Fruit fly (Drosophila melanogaster): ENCODE results near the gene SPARC.

The SPARC gene

dm6 chr3R:26866577-26867456 lies 5.0 kb downstream of the SPARC start, which contains the start of the genes ball and His2Av (continued):
- TF ChIP-seq HLH106 (tag; optimal IDR thresholded peaks at IDR 0.05) (peak; percentile 72), CrebA (GFP tag; optimal IDR thresholded peaks at IDR 0.05; ENCODE audit: borderline replicate concordance) (no peak), h (GFP tag; optimal IDR thresholded peaks at IDR 0.05) (peak; percentile 82), dl (GFP tag; optimal IDR thresholded peaks at IDR 0.05; ENCODE audit: insufficient read depth in 1 of 2, partially characterized antibody in 2 of 2) (no peak), woc (GFP tag; optimal IDR thresholded peaks at IDR 0.05) (peak; percentile 47), Hr78 (GFP tag; optimal IDR thresholded peaks at IDR 0.05) (no peak), Hnf4 (GFP tag; optimal IDR thresholded peaks at IDR 0.05) (peak; percentile 86), jim (GFP tag; optimal IDR thresholded peaks at IDR 0.05) (no peak), br (GFP tag; optimal IDR thresholded peaks at IDR 0.05) (peak; percentile 86)

DNA sequence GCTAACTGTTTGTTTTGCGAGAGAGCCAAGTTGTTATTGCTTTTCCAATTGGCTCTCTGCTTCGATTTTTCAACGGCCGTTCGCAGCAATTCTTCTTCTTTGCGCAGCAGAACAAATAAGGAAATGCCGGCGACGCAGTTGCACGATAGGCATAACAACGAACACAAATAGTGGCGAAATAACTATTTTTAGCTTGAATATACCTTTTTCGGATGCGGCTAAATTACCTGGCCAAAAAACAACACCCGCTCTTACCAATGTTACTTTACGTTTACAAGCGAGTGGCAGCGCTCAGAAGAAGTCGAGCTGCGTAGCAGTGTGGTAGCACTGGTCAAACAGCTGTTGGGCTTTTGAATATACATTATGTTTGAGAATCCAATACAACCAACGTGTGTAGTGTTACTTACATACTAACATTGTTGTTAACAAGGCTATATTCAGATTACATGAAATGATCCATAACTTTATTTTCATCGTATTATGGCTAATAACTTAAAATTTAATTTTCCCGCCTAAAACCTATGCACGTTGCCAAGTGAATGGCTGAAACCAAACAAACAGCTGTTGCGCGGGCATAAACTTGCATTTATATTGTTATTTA lies 8.8 kb downstream of the SPARC start, which contains the start of the genes Lerp and IntS12:
Gene Lerp (minus strand): TSS at position 283 of the 601 bp plus-strand sequence.
Gene IntS12 (plus strand): TSS at position 529 of the 601 bp plus-strand sequence.
- no peak for TF ChIP-seq Rel (GFP tag; optimal IDR thresholded peaks at IDR 0.05)
- no peak for TF ChIP-seq Rel (tag; optimal IDR thresholded peaks at IDR 0.05)
- peak; percentile 18 for TF ChIP-seq Myc (optimal IDR thresholded peaks at IDR 0.05)
- TF ChIP-seq fru (GFP tag; optimal IDR thresholded peaks at IDR 0.05), result peak; percentile 90

dm6 chr3R:26862213-26862612 lies 9.6 kb downstream of the SPARC start:
- no peak for TF ChIP-seq Hr83 (GFP tag; optimal IDR thresholded peaks at IDR 0.05; ENCODE audit: poor library complexity, severe bottlenecking)
- no peak for TF ChIP-seq Rel (GFP tag; optimal IDR thresholded peaks at IDR 0.05)
- peak; percentile 3 for TF ChIP-seq Rel (tag; optimal IDR thresholded peaks at IDR 0.05)
- peak; percentile 11 for TF ChIP-seq Sp1 (GFP tag; optimal IDR thresholded peaks at IDR 0.05)
- TF ChIP-seq Abd-B (GFP tag; optimal IDR thresholded peaks at IDR 0.05), result no peak
- no peak for TF ChIP-seq ey (GFP tag; optimal IDR thresholded peaks at IDR 0.05)
- TF ChIP-seq Hr78 (GFP tag; optimal IDR thresholded peaks at IDR 0.05), result no peak
- TF ChIP-seq CG9705 (GFP tag; optimal IDR thresholded peaks at IDR 0.05), result no peak
- peak; percentile 40 for TF ChIP-seq h (GFP tag; optimal IDR thresholded peaks at IDR 0.05)
- no peak for TF ChIP-seq Hnf4 (GFP tag; optimal IDR thresholded peaks at IDR 0.05)
- TF ChIP-seq sv (GFP tag; optimal IDR thresholded peaks at IDR 0.05), result no peak
- TF ChIP-seq Mio (GFP tag; optimal IDR thresholded peaks at IDR 0.05), result no peak
- TF ChIP-seq OdsH (GFP tag; optimal IDR thresholded peaks at IDR 0.05), result no peak
- no peak for TF ChIP-seq pan (optimal IDR thresholded peaks at IDR 0.05)
- TF ChIP-seq Jra (GFP tag; optimal IDR thresholded peaks at IDR 0.05), result no peak
- TF ChIP-seq Dif (GFP tag; optimal IDR thresholded peaks at IDR 0.05; ENCODE audit: partially characterized antibody), result peak; percentile 27
- TF ChIP-seq Myc (optimal IDR thresholded peaks at IDR 0.05), result no peak
- TF ChIP-seq dmrt93B (GFP tag; optimal IDR thresholded peaks at IDR 0.05), result no peak
- no peak for TF ChIP-seq rgr (GFP tag; optimal IDR thresholded peaks at IDR 0.05)
- no peak for TF ChIP-seq fru (GFP tag; optimal IDR thresholded peaks at IDR 0.05)
- no peak for TF ChIP-seq CrebA (GFP tag; optimal IDR thresholded peaks at IDR 0.05; ENCODE audit: borderline replicate concordance)
- no peak for TF ChIP-seq jim (GFP tag; optimal IDR thresholded peaks at IDR 0.05)
- TF ChIP-seq lola (GFP tag; optimal IDR thresholded peaks at IDR 0.05), result no peak
- no peak for TF ChIP-seq tai (GFP tag; optimal IDR thresholded peaks at IDR 0.05)
- no peak for TF ChIP-seq dl (GFP tag; optimal IDR thresholded peaks at IDR 0.05; ENCODE audit: insufficient read depth in 1 of 2, partially characterized antibody in 2 of 2)
- TF ChIP-seq sage (GFP tag; optimal IDR thresholded peaks at IDR 0.05), result no peak
- TF ChIP-seq GATAd (GFP tag; optimal IDR thresholded peaks at IDR 0.05), result no peak
- no peak for TF ChIP-seq Vsx2 (GFP tag; optimal IDR thresholded peaks at IDR 0.05; ENCODE audit: partially characterized antibody)
- no peak for TF ChIP-seq usp (GFP tag; optimal IDR thresholded peaks at IDR 0.05)

dm6 chr3R:26859228-26859627 lies 12.6 kb downstream of the SPARC start:
- no peak for TF ChIP-seq sv (GFP tag; optimal IDR thresholded peaks at IDR 0.05)
- no peak for TF ChIP-seq dl (GFP tag; optimal IDR thresholded peaks at IDR 0.05; ENCODE audit: insufficient read depth in 1 of 2, partially characterized antibody in 2 of 2)
- TF ChIP-seq Sp1 (GFP tag; optimal IDR thresholded peaks at IDR 0.05), result peak; percentile 70
- no peak for TF ChIP-seq Abd-B (GFP tag; optimal IDR thresholded peaks at IDR 0.05)
- no peak for TF ChIP-seq CrebA (GFP tag; optimal IDR thresholded peaks at IDR 0.05; ENCODE audit: borderline replicate concordance)
- TF ChIP-seq tai (GFP tag; optimal IDR thresholded peaks at IDR 0.05), result no peak
- TF ChIP-seq CG32264 (GFP tag; optimal IDR thresholded peaks at IDR 0.05), result no peak
- TF ChIP-seq N (GFP tag; optimal IDR thresholded peaks at IDR 0.05), result no peak
- TF ChIP-seq fru (GFP tag; optimal IDR thresholded peaks at IDR 0.05), result peak; percentile 84
- no peak for TF ChIP-seq lola (GFP tag; optimal IDR thresholded peaks at IDR 0.05)
- no peak for TF ChIP-seq Dfd (GFP tag; optimal IDR thresholded peaks at IDR 0.05)
- peak in 1 of 2 experiments; percentile 68 for TF ChIP-seq foxo (GFP tag; optimal IDR thresholded peaks at IDR 0.05)
- TF ChIP-seq Hnf4 (GFP tag; optimal IDR thresholded peaks at IDR 0.05), result peak; percentile 40
- TF ChIP-seq dsf (GFP tag; optimal IDR thresholded peaks at IDR 0.05; ENCODE audit: borderline replicate concordance), result no peak
- no peak for TF ChIP-seq GATAd (GFP tag; optimal IDR thresholded peaks at IDR 0.05)
- TF ChIP-seq woc (GFP tag; optimal IDR thresholded peaks at IDR 0.05), result peak; percentile 4
- TF ChIP-seq dmrt93B (GFP tag; optimal IDR thresholded peaks at IDR 0.05), result no peak
- TF ChIP-seq rgr (GFP tag; optimal IDR thresholded peaks at IDR 0.05), result peak; percentile 50
- TF ChIP-seq Jra (GFP tag; optimal IDR thresholded peaks at IDR 0.05), result no peak
- TF ChIP-seq usp (GFP tag; optimal IDR thresholded peaks at IDR 0.05), result no peak
- TF ChIP-seq brk (GFP tag; optimal IDR thresholded peaks at IDR 0.05), result no peak
- TF ChIP-seq Vsx2 (GFP tag; optimal IDR thresholded peaks at IDR 0.05; ENCODE audit: partially characterized antibody), result no peak
- no peak for TF ChIP-seq Rel (GFP tag; optimal IDR thresholded peaks at IDR 0.05)
- no peak for TF ChIP-seq Rel (tag; optimal IDR thresholded peaks at IDR 0.05)
- no peak for TF ChIP-seq Hr78 (GFP tag; optimal IDR thresholded peaks at IDR 0.05)
- no peak for TF ChIP-seq pan (optimal IDR thresholded peaks at IDR 0.05)
- no peak for TF ChIP-seq sage (GFP tag; optimal IDR thresholded peaks at IDR 0.05)
